Fruit fly (Drosophila melanogaster) Kc167 (cell line): ENCODE data around the gene Lcp65Aa.

Experiments
- Myc ChIP-seq: fragments of >200 bp; optimal IDR thresholded peaks from 2 replicates; lab custom pipeline; 2017; ENCODE audit warnings: missing external identifiers
- Sin3A ChIP-seq: fragments of >200 bp; optimal IDR thresholded peaks from 2 replicates; lab custom pipeline; 2018; ENCODE audit warnings: missing external identifiers
- psq ChIP-seq: fragments of >200 bp; optimal IDR thresholded peaks from 2 replicates; lab custom pipeline; 2017; ENCODE audit warnings: missing external identifiers

DNA sequence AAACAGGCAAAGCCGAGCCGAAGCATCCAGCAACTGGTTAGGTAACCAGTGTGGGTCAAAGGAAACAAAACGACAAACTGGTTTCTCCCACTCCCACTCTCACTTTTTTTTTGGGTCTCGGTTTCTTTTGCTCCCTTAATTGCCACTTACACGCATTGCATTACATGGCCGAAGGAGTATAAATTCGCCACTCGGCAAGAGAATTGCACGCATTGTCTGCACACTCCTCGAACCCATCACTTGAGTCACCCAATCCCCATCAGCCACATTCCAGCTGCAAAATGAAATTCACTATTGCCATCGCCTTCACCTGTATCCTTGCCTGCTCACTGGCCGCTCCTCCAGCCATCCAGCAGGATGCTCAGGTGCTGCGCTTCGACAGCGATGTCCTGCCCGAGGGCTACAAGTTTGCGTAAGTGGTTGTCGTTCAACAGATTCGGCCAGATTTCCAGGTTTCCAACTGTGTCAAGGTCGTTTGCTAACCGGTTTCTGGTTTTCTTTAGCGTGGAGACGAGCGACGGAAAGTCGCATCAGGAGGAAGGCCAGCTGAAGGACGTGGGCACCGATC, 7.8 kb upstream of the Lcp65Aa start, which contains the start of gene Lcp65Ad:
- no peak for TF ChIP-seq psq (lab: Kevin White, UChicago)
- no peak for TF ChIP-seq Myc (lab: Kevin White, UChicago)
- no peak for TF ChIP-seq Sin3A
